Worm (Caenorhabditis elegans) whole organism, L1 larva: ENCODE data around the gene srh-22.

Source experiments
- hlh-4 ChIP-seq: sonication (generic microtip); optimal IDR thresholded peaks from 2 replicates; lab custom pipeline; 2016; ENCODE audit warnings: mild to moderate bottlenecking, missing genetic modification characterization, missing compliant biosample characterization
- lin-13 ChIP-seq: fragments of 150-350 bp; optimal IDR thresholded peaks from 2 replicates; lab custom pipeline; 2014; ENCODE audit warnings: missing biosample characterization, missing genetic modification reagents, missing genetic modification characterization
- lsy-2 ChIP-seq, 2 experiments: fragments of 150-350 bp; optimal IDR thresholded peaks; 2 replicates each; lab custom pipeline; 2014; ENCODE audit warnings: missing biosample characterization in 2 of 2, missing genetic modification characterization in 2 of 2
- nhr-20 ChIP-seq: sonication (generic microtip); optimal IDR thresholded peaks from 2 replicates; lab custom pipeline; 2016; ENCODE audit warnings: mild to moderate bottlenecking, missing genetic modification characterization, missing compliant biosample characterization

DNA sequence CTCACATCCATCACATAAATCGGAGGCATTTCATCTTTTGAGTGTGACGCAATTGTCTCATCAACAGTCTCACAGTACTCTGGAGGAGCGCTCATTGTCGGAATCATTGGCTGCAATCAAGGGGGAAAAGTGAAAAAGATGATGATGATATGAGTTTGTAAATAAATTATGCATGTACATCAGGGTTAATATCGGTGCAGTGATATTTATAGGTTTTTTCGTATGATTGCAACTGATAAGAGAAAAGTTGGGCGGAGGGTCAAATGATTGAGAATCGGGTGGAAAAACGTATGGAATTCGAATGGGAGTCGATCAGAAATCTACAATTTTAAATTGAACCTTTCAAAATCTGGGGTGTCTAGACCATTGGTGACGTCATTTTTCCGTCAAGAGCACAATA, 7.2 kb upstream of the srh-22 start, which contains the start of gene H23N18.6:
- TF ChIP-seq lsy-2 (tag; optimal IDR thresholded peaks at IDR 0.05; lab: Kevin White, UChicago) (no peak), nhr-20 (tag; lab: Kevin White, UChicago) (no peak), hlh-4 (tag; lab: Kevin White, UChicago) (no peak), lin-13 (GFP tag; lab: Kevin White, UChicago) (no peak)
